Worm (Caenorhabditis elegans) whole organism, dauer: ENCODE results near the gene R160.6.

Source experiments
- unc-62 ChIP-seq: sonication (generic microtip); optimal IDR thresholded peaks from 2 replicates; lab custom pipeline; 2017; ENCODE audit warnings: missing biosample characterization, missing genetic modification reagents, missing genetic modification characterization

R160.6 gene

ce11 chrX:4373123-4373522 is at the start of gene R160.6:
TSS of gene R160.6 (minus strand) at chrX:4373223.
- no peak for TF ChIP-seq unc-62 (GFP tag; lab: Kevin White, UChicago)

ce11 chrX:4418751-4419150 is 45.7 kb upstream of the R160.6 start, which contains the start of gene dop-1:
TSS of gene dop-1 (minus strand) at chrX:4418851.
- no peak for TF ChIP-seq unc-62 (GFP tag; lab: Kevin White, UChicago)

ce11 chrX:4415289-4415688 is 42.3 kb upstream of the R160.6 start:
- TF ChIP-seq unc-62 (GFP tag; lab: Kevin White, UChicago): no peak

ce11 chrX:4413206-4413605 is 40.2 kb upstream of the R160.6 start:
- no peak for TF ChIP-seq unc-62 (GFP tag; lab: Kevin White, UChicago)

- TF ChIP-seq unc-62 (GFP tag; lab: Kevin White, UChicago): no peak
These were observed 37.4 kb upstream of the R160.6 start for ce11 chrX:4410280-4410911.

- TF ChIP-seq unc-62 (GFP tag; lab: Kevin White, UChicago): no peak
These were observed 36.7 kb upstream of the R160.6 start for ce11 chrX:4409591-4410279.

ce11 chrX:4408466-4408865 is 35.4 kb upstream of the R160.6 start:
- no peak for TF ChIP-seq unc-62 (GFP tag; lab: Kevin White, UChicago)

- no peak for TF ChIP-seq unc-62 (GFP tag; lab: Kevin White, UChicago)
These were observed 31.7 kb upstream of the R160.6 start for ce11 chrX:4404717-4405116.

ce11 chrX:4402854-4403253 is 29.8 kb upstream of the R160.6 start, which contains the start of gene D1079.1:
TSS of gene D1079.1 (plus strand) at chrX:4403154.
- no peak for TF ChIP-seq unc-62 (GFP tag; lab: Kevin White, UChicago)

ce11 chrX:4400296-4400695 is 27.3 kb upstream of the R160.6 start:
- no peak for TF ChIP-seq unc-62 (GFP tag; lab: Kevin White, UChicago)

ce11 chrX:4397460-4397859 is 24.4 kb upstream of the R160.6 start:
- no peak for TF ChIP-seq unc-62 (GFP tag; lab: Kevin White, UChicago)

- no peak for TF ChIP-seq unc-62 (GFP tag; lab: Kevin White, UChicago)
These were observed 22.2 kb upstream of the R160.6 start for ce11 chrX:4395073-4395850.

ce11 chrX:4391680-4392079 is 18.7 kb upstream of the R160.6 start:
- no peak for TF ChIP-seq unc-62 (GFP tag; lab: Kevin White, UChicago)

- TF ChIP-seq unc-62 (GFP tag; lab: Kevin White, UChicago): no peak
These were observed 15.9 kb upstream of the R160.6 start, which contains the start of gene dpy-23 for ce11 chrX:4388834-4389409. TSS of gene dpy-23 (plus strand) at chrX:4389359.

- no peak for TF ChIP-seq unc-62 (GFP tag; lab: Kevin White, UChicago)
These were observed 13.5 kb upstream of the R160.6 start for ce11 chrX:4386493-4386892.
